Fruit fly (Drosophila melanogaster) S2 (cell line): Measurements from ENCODE around the gene raptor.

Source experiments
- CG8478 ChIP-seq: fragments of >200 bp; optimal IDR thresholded peaks from 2 replicates; lab custom pipeline; 2018
- CTCF ChIP-seq, 2 experiments: fragments of >200 bp; optimal IDR thresholded peaks; 2 replicates each; lab custom pipeline; 2018

DNA sequence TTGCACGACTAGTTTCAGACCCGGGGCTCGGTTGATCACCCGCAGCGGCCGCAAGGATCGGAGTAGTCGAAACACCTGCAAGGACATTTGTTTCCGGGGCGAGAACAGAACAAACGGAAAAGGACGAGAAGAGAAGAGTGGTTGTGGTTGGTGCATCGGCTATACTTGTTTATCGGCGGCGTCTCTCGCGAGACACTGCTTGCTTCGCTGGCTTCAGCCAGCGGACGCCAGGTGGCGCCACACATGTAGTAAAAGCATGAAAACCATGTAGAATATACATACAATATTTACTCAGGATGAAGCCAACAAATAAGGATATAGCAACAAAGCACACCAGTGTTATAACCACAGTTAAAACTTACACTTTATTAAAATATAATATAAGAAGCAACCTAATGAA is 19.9 kb upstream of the raptor start:
- no peak for TF ChIP-seq CG8478 (lab: Kevin White, UChicago)
- TF ChIP-seq CTCF (optimal IDR thresholded peaks at IDR 0.05; lab: Kevin White, UChicago) = peak; percentile 94 to 96
